Fruit fly (Drosophila melanogaster) whole organism, pupa: ENCODE measurements around the gene siz.

Experiments
- CG10348 ChIP-seq: fragments of 200-800 bp; sonication (Bioruptor generic); IDR thresholded peaks from 2 replicates; pipeline ENCODE4 v1.3.6; 2022; ENCODE audit warnings: missing biosample characterization, missing genetic modification characterization
- CG12605 ChIP-seq: fragments of 200-800 bp; sonication (Bioruptor generic); IDR thresholded peaks from 2 replicates; pipeline ENCODE4 v1.3.6; 2022; ENCODE audit warnings: missing biosample characterization, missing genetic modification characterization
- CG13204 ChIP-seq: fragments of 200-800 bp; sonication (Bioruptor generic); optimal IDR thresholded peaks from 2 replicates; lab custom pipeline; 2018; ENCODE audit warnings: missing biosample characterization, mild to moderate bottlenecking, missing genetic modification characterization, moderate library complexity
- CG14655 ChIP-seq: fragments of 200-800 bp; sonication (Bioruptor generic); optimal IDR thresholded peaks from 3 replicates; lab custom pipeline; 2017; ENCODE audit warnings: mild to moderate bottlenecking, missing biosample characterization, missing genetic modification reagents, missing genetic modification characterization
- CG15710 ChIP-seq: fragments of 200-800 bp; sonication (Bioruptor generic); optimal IDR thresholded peaks from 2 replicates; lab custom pipeline; 2018; ENCODE audit warnings: missing biosample characterization, mild to moderate bottlenecking, missing genetic modification characterization, moderate library complexity
- CG17806 ChIP-seq: fragments of 200-800 bp; sonication (Bioruptor generic); optimal IDR thresholded peaks from 2 replicates; lab custom pipeline; 2018; ENCODE audit warnings: missing biosample characterization, mild to moderate bottlenecking, missing genetic modification characterization, moderate library complexity
- CG32121 ChIP-seq: fragments of 200-800 bp; sonication (Bioruptor generic); IDR thresholded peaks from 2 replicates; pipeline ENCODE4 v1.3.6; 2022; ENCODE audit warnings: missing biosample characterization, missing genetic modification characterization
- CG34367 ChIP-seq: fragments of 200-800 bp; sonication (Bioruptor generic); optimal IDR thresholded peaks from 2 replicates; lab custom pipeline; 2018; ENCODE audit warnings: missing biosample characterization, mild to moderate bottlenecking, missing genetic modification characterization
- CG4496 ChIP-seq: fragments of 200-800 bp; sonication (Bioruptor generic); IDR thresholded peaks from 3 replicates; pipeline ENCODE4 v1.3.6; 2022; ENCODE audit warnings: missing biosample characterization, missing genetic modification characterization
- CG8159 ChIP-seq: fragments of 200-800 bp; sonication (Bioruptor generic); optimal IDR thresholded peaks from 3 replicates; lab custom pipeline; 2018; ENCODE audit warnings: missing biosample characterization, mild to moderate bottlenecking, missing genetic modification characterization, moderate library complexity
- CG8301 ChIP-seq: fragments of 200-800 bp; sonication (Bioruptor generic); optimal IDR thresholded peaks from 2 replicates; lab custom pipeline; 2018; ENCODE audit warnings: missing biosample characterization, mild to moderate bottlenecking, missing genetic modification characterization
- CG9948 ChIP-seq: fragments of 200-800 bp; sonication (Bioruptor generic); optimal IDR thresholded peaks from 2 replicates; lab custom pipeline; 2018; ENCODE audit warnings: missing biosample characterization, mild to moderate bottlenecking, missing genetic modification characterization, moderate library complexity
- D1 ChIP-seq: fragments of 200-800 bp; sonication (Bioruptor generic); optimal IDR thresholded peaks from 2 replicates; lab custom pipeline; 2018; ENCODE audit warnings: missing biosample characterization, mild to moderate bottlenecking, missing genetic modification characterization, moderate library complexity
- EcR ChIP-seq: fragments of 200-800 bp; sonication (Bioruptor generic); optimal IDR thresholded peaks from 3 replicates; lab custom pipeline; 2019; ENCODE audit warnings: missing biosample characterization, missing genetic modification characterization, mild to moderate bottlenecking, moderate library complexity, missing genetic modification reagents
- Ets98B ChIP-seq: fragments of 200-800 bp; sonication (Bioruptor generic); IDR thresholded peaks from 2 replicates; pipeline ENCODE4 v1.3.6; 2022; ENCODE audit warnings: missing biosample characterization, missing genetic modification characterization
- Pif1A ChIP-seq: fragments of 200-800 bp; sonication (Bioruptor generic); optimal IDR thresholded peaks from 3 replicates; lab custom pipeline; 2016; ENCODE audit warnings: missing biosample characterization, missing genetic modification characterization
- Pif1B ChIP-seq: fragments of 200-800 bp; sonication (Bioruptor generic); optimal IDR thresholded peaks from 3 replicates; lab custom pipeline; 2016; ENCODE audit warnings: missing biosample characterization, missing genetic modification characterization
- Snoo ChIP-seq: fragments of 200-800 bp; sonication (Bioruptor generic); optimal IDR thresholded peaks from 3 replicates; lab custom pipeline; 2017; ENCODE audit warnings: missing biosample characterization, mild to moderate bottlenecking, missing genetic modification characterization, inconsistent platforms
- fd96Ca ChIP-seq: fragments of 200-800 bp; sonication (Bioruptor generic); IDR thresholded peaks from 3 replicates; pipeline ENCODE4 v1.3.6; 2022; ENCODE audit warnings: missing biosample characterization, missing genetic modification characterization
- gl ChIP-seq: fragments of 200-800 bp; sonication (Bioruptor generic); optimal IDR thresholded peaks from 2 replicates; lab custom pipeline; 2018; ENCODE audit warnings: missing biosample characterization, mild to moderate bottlenecking, missing genetic modification characterization
- rn ChIP-seq: fragments of 200-800 bp; sonication (Bioruptor generic); IDR thresholded peaks from 2 replicates; pipeline ENCODE4 v1.3.6; 2022; ENCODE audit warnings: missing biosample characterization, missing genetic modification characterization

The siz gene

DNA sequence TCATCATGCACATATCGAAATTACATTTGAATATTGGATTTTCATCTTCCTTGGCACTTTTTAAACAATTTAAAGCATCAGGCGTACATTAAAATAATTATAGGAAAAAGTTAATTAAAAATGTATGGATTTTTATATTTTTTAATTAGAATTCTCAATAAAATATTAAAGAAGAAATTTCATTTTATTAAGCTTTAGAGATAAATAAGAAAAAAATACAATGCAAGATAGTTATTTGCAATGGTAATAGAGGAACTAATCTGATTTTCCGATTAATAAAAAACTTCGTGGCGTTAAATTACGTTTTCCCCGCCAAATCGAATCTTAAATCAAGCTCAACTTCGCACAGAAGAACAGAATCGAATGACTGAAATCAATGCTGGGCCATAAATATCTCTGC is 87.0 kb downstream of the siz start, which contains the start of gene CG43938:
TSS of gene CG43938 (plus strand) at position 301 of the 400 bp plus-strand sequence.
- TF ChIP-seq fd96Ca (GFP tag; lab: Robert Waterston, UW) (no peak), CG8159 (no peak), CG10348 (GFP tag; lab: Robert Waterston, UW) (no peak), Ets98B (no peak)

DNA sequence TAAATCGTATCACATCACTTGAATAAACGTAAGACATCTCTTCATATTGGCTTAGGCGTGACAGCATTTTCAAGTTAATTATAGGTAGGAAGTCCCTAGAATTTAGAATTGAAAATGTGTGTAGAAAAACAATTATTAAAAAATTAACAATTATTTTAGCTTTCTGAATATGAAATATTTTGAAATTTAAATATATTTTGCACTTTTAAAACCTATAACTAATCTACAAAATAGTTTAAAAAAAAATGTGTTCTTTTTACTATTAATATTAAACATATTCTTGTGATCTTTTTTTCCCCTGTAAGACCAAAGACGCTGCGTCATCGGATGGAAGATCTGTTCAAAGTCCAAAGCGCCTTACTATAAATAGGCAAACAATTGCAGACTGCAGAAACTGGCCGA is 88.2 kb downstream of the siz start:
- TF ChIP-seq EcR (no peak), CG13204 (GFP tag; lab: Kevin White, UChicago) (peak; percentile 41), CG34367 (peak; percentile 60), gl (tag; lab: Kevin White, UChicago) (peak; percentile 51), CG14655 (GFP tag; lab: Kevin White, UChicago) (peak; percentile 84), Ets98B (no peak), CG4496 (GFP tag; lab: Robert Waterston, UW) (no peak), Pif1A (GFP tag; lab: Kevin White, UChicago) (peak; percentile 38), D1 (tag; lab: Kevin White, UChicago) (peak; percentile 73), CG9948 (tag; lab: Kevin White, UChicago) (peak; percentile 86), CG8301 (tag; lab: Kevin White, UChicago) (peak; percentile 62), CG15710 (tag; lab: Kevin White, UChicago) (peak; percentile 39), CG12605 (GFP tag; lab: Robert Waterston, UW) (no peak; the same call in 1 of the 2 replicates), Snoo (tag; lab: Kevin White, UChicago) (no peak), Pif1B (GFP tag; lab: Kevin White, UChicago) (peak; percentile 54), CG32121 (no peak), CG17806 (peak; percentile 65), CG8159 (peak; percentile 58), rn (GFP tag; lab: Robert Waterston, UW) (no peak)
- TF ChIP-seq, all 21 proteins: peak for 12

DNA sequence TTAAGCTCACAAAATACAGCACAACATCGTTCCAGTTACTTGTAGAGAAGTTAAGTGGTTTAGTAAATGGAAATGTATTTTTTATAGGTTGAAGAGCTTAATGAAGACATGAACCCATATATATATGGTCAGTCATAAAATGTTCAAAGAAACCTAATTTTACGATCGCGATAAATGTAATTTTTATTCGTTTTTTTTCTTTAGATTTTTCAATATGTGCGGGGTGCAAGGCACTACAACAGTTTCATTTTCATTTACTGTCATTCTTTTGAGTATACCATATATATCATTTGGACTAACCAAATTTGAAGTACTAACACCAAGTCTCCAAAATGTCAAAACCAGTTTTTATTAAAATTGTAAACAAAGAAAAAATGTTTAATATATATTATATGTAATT is 89.1 kb downstream of the siz start, which contains the start of gene CG33284:
TSS of gene CG33284 (plus strand) at position 301 of the 400 bp plus-strand sequence.
- TF ChIP-seq CG8159 (no peak), CG10348 (GFP tag; lab: Robert Waterston, UW) (no peak), Pif1A (GFP tag; lab: Kevin White, UChicago) (no peak), CG32121 (no peak), gl (tag; lab: Kevin White, UChicago) (no peak), CG34367 (no peak), CG12605 (GFP tag; lab: Robert Waterston, UW) (no peak), CG17806 (no peak), CG8301 (tag; lab: Kevin White, UChicago) (no peak), Ets98B (no peak)
